Fruit fly (Drosophila melanogaster) whole organism, prepupa: ENCODE measurements around the gene Dhc62B.

Experiments
- Blimp-1 ChIP-seq: fragments of 200-800 bp; sonication (Bioruptor generic); optimal IDR thresholded peaks from 3 replicates; lab custom pipeline; 2017; ENCODE audit warnings: missing biosample characterization, missing genetic modification characterization, mild to moderate bottlenecking, moderate library complexity, missing genetic modification reagents
- CG11762 ChIP-seq: fragments of 200-800 bp; sonication (Bioruptor generic); optimal IDR thresholded peaks from 3 replicates; lab custom pipeline; 2016; ENCODE audit warnings: missing biosample characterization, missing genetic modification characterization; ENCODE audit not compliant: insufficient read depth
- CG1621 ChIP-seq: fragments of 200-800 bp; sonication (Bioruptor generic); optimal IDR thresholded peaks from 3 replicates; lab custom pipeline; 2018; ENCODE audit warnings: missing biosample characterization, mild to moderate bottlenecking, missing genetic modification characterization
- CG16779 ChIP-seq: fragments of 200-800 bp; sonication (Bioruptor generic); optimal IDR thresholded peaks from 3 replicates; lab custom pipeline; 2017; ENCODE audit warnings: missing biosample characterization, mild to moderate bottlenecking, missing genetic modification characterization
- CG3032 ChIP-seq: fragments of 200-800 bp; optimal IDR thresholded peaks from 2 replicates; lab custom pipeline; 2019; ENCODE audit warnings: missing biosample characterization, mild to moderate bottlenecking, missing genetic modification characterization, moderate library complexity
- CG32006 ChIP-seq: fragments of 200-800 bp; sonication (Bioruptor generic); optimal IDR thresholded peaks from 3 replicates; lab custom pipeline; 2017; ENCODE audit warnings: missing biosample characterization, mild to moderate bottlenecking, missing genetic modification characterization
- CG3919 ChIP-seq: fragments of 200-800 bp; sonication (Bioruptor generic); optimal IDR thresholded peaks from 3 replicates; lab custom pipeline; 2016; ENCODE audit warnings: missing biosample characterization, missing genetic modification characterization
- CG4318 ChIP-seq: fragments of 200-800 bp; sonication (Bioruptor generic); optimal IDR thresholded peaks from 3 replicates; lab custom pipeline; 2017; ENCODE audit warnings: missing biosample characterization, mild to moderate bottlenecking, missing genetic modification characterization
- CG6163 ChIP-seq: fragments of 200-800 bp; sonication (Bioruptor generic); IDR thresholded peaks from 3 replicates; pipeline ENCODE4 v1.3.6; 2022; ENCODE audit warnings: missing biosample characterization, missing genetic modification characterization
- CG6792 ChIP-seq: fragments of 200-800 bp; sonication (Bioruptor generic); optimal IDR thresholded peaks from 3 replicates; lab custom pipeline; 2016; ENCODE audit warnings: missing biosample characterization, missing genetic modification characterization
- CG6808 ChIP-seq: fragments of 200-800 bp; sonication (Bioruptor generic); optimal IDR thresholded peaks from 3 replicates; lab custom pipeline; 2017; ENCODE audit warnings: missing biosample characterization, missing genetic modification characterization, mild to moderate bottlenecking, moderate library complexity, missing genetic modification reagents
- CG6854 ChIP-seq: fragments of 200-800 bp; sonication (Bioruptor generic); optimal IDR thresholded peaks from 2 replicates; lab custom pipeline; 2017; ENCODE audit warnings: missing biosample characterization, mild to moderate bottlenecking, missing genetic modification characterization
- CG7368 ChIP-seq: fragments of 200-800 bp; sonication (Bioruptor generic); optimal IDR thresholded peaks from 3 replicates; lab custom pipeline; 2016; ENCODE audit warnings: missing biosample characterization, missing genetic modification characterization
- CG8119 ChIP-seq: fragments of 200-800 bp; sonication (Bioruptor generic); IDR thresholded peaks from 3 replicates; pipeline ENCODE4 v1.3.6; 2022; ENCODE audit warnings: missing biosample characterization, missing genetic modification characterization
- CG8632 ChIP-seq: fragments of 200-800 bp; sonication (Bioruptor generic); optimal IDR thresholded peaks from 3 replicates; lab custom pipeline; 2016; ENCODE audit warnings: missing biosample characterization, missing genetic modification characterization
- CG9139 ChIP-seq: fragments of 200-800 bp; sonication (Bioruptor generic); optimal IDR thresholded peaks from 3 replicates; lab custom pipeline; 2017; ENCODE audit warnings: missing biosample characterization, mild to moderate bottlenecking, missing genetic modification characterization
- Eip75B ChIP-seq: fragments of 200-800 bp; sonication (Bioruptor generic); optimal IDR thresholded peaks from 3 replicates; lab custom pipeline; 2016; ENCODE audit warnings: missing biosample characterization, missing genetic modification characterization
- Eip78C ChIP-seq: fragments of 200-800 bp; sonication (Bioruptor generic); peaks from one replicate; lab custom pipeline; 2016; ENCODE audit warnings: missing biosample characterization, missing genetic modification characterization
- Ets21C ChIP-seq: fragments of 200-800 bp; sonication (Bioruptor generic); optimal IDR thresholded peaks from 3 replicates; lab custom pipeline; 2016; ENCODE audit warnings: missing biosample characterization, missing genetic modification characterization
- Ets96B ChIP-seq: fragments of 200-800 bp; optimal IDR thresholded peaks from 2 replicates; lab custom pipeline; 2019; ENCODE audit warnings: missing biosample characterization, mild to moderate bottlenecking, missing genetic modification characterization, moderate library complexity
- Gug ChIP-seq: fragments of 200-800 bp; sonication (Bioruptor generic); IDR thresholded peaks from 2 replicates; pipeline ENCODE4 v1.3.6; 2022; ENCODE audit warnings: missing biosample characterization, missing genetic modification characterization
- Hr38 ChIP-seq: sonication (Bioruptor generic); optimal IDR thresholded peaks from 2 replicates; lab custom pipeline; 2016; ENCODE audit warnings: missing biosample characterization, missing genetic modification characterization
- Hr39 ChIP-seq: fragments of 200-800 bp; sonication (Bioruptor generic); optimal IDR thresholded peaks from 2 replicates; lab custom pipeline; 2016; ENCODE audit warnings: missing biosample characterization, missing genetic modification characterization
- Hr4 ChIP-seq: fragments of 200-800 bp; sonication (Bioruptor generic); optimal IDR thresholded peaks from 3 replicates; lab custom pipeline; 2016; ENCODE audit warnings: missing biosample characterization, missing genetic modification characterization
- Met ChIP-seq: fragments of 200-800 bp; sonication (Bioruptor generic); optimal IDR thresholded peaks from 3 replicates; lab custom pipeline; 2016; ENCODE audit warnings: missing biosample characterization, missing genetic modification characterization
- Smox ChIP-seq: fragments of 200-800 bp; sonication (Bioruptor generic); optimal IDR thresholded peaks from 3 replicates; lab custom pipeline; 2016; ENCODE audit warnings: missing biosample characterization, missing genetic modification characterization
- Sox102F ChIP-seq: fragments of 200-800 bp; sonication (Bioruptor generic); optimal IDR thresholded peaks from 2 replicates; lab custom pipeline; 2016; ENCODE audit warnings: missing biosample characterization, mild to moderate bottlenecking, missing genetic modification characterization
- Sox14 ChIP-seq: fragments of 200-800 bp; sonication (Bioruptor generic); optimal IDR thresholded peaks from 3 replicates; lab custom pipeline; 2016; ENCODE audit warnings: missing biosample characterization, missing genetic modification characterization
- Sox15 ChIP-seq: fragments of 200-800 bp; sonication (Bioruptor generic); optimal IDR thresholded peaks from 3 replicates; lab custom pipeline; 2016; ENCODE audit warnings: missing biosample characterization, missing genetic modification characterization
- acj6 ChIP-seq: fragments of 200-800 bp; sonication (Bioruptor generic); optimal IDR thresholded peaks from 3 replicates; lab custom pipeline; 2016; ENCODE audit warnings: missing biosample characterization, missing genetic modification characterization
- dsx ChIP-seq: fragments of 200-800 bp; optimal IDR thresholded peaks from 3 replicates; lab custom pipeline; 2019; ENCODE audit warnings: missing biosample characterization, mild to moderate bottlenecking, missing genetic modification characterization, moderate library complexity; ENCODE audit not compliant: poor library complexity, severe bottlenecking
- eg ChIP-seq: fragments of 200-800 bp; sonication (Bioruptor generic); IDR thresholded peaks from 3 replicates; pipeline ENCODE4 v1.3.6; 2022; ENCODE audit warnings: missing biosample characterization, missing genetic modification characterization
- esn ChIP-seq: fragments of 200-800 bp; sonication (Bioruptor generic); optimal IDR thresholded peaks from 2 replicates; lab custom pipeline; 2016; ENCODE audit warnings: missing biosample characterization, mild to moderate bottlenecking, missing genetic modification characterization, moderate library complexity
- fd85E ChIP-seq: fragments of 200-800 bp; sonication (Bioruptor generic); optimal IDR thresholded peaks from 3 replicates; lab custom pipeline; 2016; ENCODE audit warnings: missing biosample characterization, missing genetic modification characterization
- fkh ChIP-seq: fragments of 200-800 bp; sonication (Bioruptor generic); optimal IDR thresholded peaks from 3 replicates; lab custom pipeline; 2017; ENCODE audit warnings: missing biosample characterization, mild to moderate bottlenecking, missing genetic modification characterization, moderate library complexity
- lz ChIP-seq: fragments of 200-800 bp; sonication (Bioruptor generic); optimal IDR thresholded peaks from 3 replicates; lab custom pipeline; 2016; ENCODE audit warnings: missing biosample characterization, missing genetic modification characterization
- net ChIP-seq: fragments of 200-800 bp; sonication (Bioruptor generic); optimal IDR thresholded peaks from 3 replicates; lab custom pipeline; 2016; ENCODE audit warnings: missing biosample characterization, missing genetic modification characterization
- pdm3 ChIP-seq: fragments of 200-800 bp; sonication (Bioruptor generic); optimal IDR thresholded peaks from 3 replicates; lab custom pipeline; 2016; ENCODE audit warnings: missing biosample characterization, missing genetic modification characterization
- spab ChIP-seq: fragments of 200-800 bp; sonication (Bioruptor generic); optimal IDR thresholded peaks from 2 replicates; lab custom pipeline; 2017; ENCODE audit warnings: missing biosample characterization, mild to moderate bottlenecking, missing genetic modification characterization, missing genetic modification reagents
- ss ChIP-seq, 2 experiments: fragments of 200-800 bp; sonication (Bioruptor generic); optimal IDR thresholded peaks; 2 replicates in 1 of 2; 3 replicates in 1 of 2; lab custom pipeline; 2017 to 2018; ENCODE audit warnings: mild to moderate bottlenecking in 2 of 2, missing biosample characterization in 2 of 2, missing genetic modification characterization in 2 of 2, moderate library complexity in 1 of 2
- svp ChIP-seq: fragments of 200-800 bp; sonication (Bioruptor generic); peaks from one replicate; lab custom pipeline; 2016; ENCODE audit warnings: missing biosample characterization, missing genetic modification characterization
- topi ChIP-seq: fragments of 200-800 bp; sonication (Bioruptor generic); optimal IDR thresholded peaks from 3 replicates; lab custom pipeline; 2016; ENCODE audit warnings: missing biosample characterization, missing genetic modification characterization
- vri ChIP-seq: fragments of 200-800 bp; sonication (Bioruptor generic); optimal IDR thresholded peaks from 3 replicates; lab custom pipeline; 2016; ENCODE audit warnings: missing biosample characterization, mild to moderate bottlenecking, missing genetic modification characterization

The Dhc62B gene

DNA sequence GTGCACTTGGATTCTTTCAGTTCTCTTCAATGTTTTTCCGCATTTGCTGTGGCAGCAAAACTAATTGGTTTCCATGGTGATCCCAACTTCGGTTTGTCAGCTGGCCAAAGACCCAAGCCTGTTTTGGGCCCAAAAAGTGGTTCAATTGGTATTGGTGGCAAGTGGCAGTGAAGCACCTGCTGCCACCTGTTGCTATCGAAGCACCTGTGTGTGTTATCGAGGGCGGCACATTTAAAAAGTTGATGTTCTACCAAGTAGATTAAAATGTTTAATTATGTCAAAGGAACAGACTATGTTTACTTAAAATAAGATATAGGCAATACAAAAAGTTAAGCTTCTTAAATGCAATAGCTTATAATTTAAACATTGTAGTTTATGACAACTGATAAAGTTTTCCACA is 36.0 kb downstream of the Dhc62B start, which contains the start of gene Oseg4:
TSS of gene Oseg4 (minus strand) at position 165 of the 400 bp plus-strand sequence.
- TF ChIP-seq acj6 (GFP tag; lab: Kevin White, UChicago) (no peak), CG7368 (GFP tag; lab: Kevin White, UChicago) (no peak), eg (GFP tag; lab: Robert Waterston, UW) (no peak), Hr39 (GFP tag; lab: Kevin White, UChicago) (no peak), esn (no peak), CG3919 (GFP tag; lab: Kevin White, UChicago) (no peak), Smox (GFP tag; lab: Kevin White, UChicago) (no peak), CG11762 (no peak), Hr38 (GFP tag; lab: Kevin White, UChicago) (no peak), Ets21C (GFP tag; lab: Kevin White, UChicago) (no peak), CG6792 (GFP tag; lab: Kevin White, UChicago) (no peak)
- TF ChIP-seq, all 60 proteins: peak for 0

DNA sequence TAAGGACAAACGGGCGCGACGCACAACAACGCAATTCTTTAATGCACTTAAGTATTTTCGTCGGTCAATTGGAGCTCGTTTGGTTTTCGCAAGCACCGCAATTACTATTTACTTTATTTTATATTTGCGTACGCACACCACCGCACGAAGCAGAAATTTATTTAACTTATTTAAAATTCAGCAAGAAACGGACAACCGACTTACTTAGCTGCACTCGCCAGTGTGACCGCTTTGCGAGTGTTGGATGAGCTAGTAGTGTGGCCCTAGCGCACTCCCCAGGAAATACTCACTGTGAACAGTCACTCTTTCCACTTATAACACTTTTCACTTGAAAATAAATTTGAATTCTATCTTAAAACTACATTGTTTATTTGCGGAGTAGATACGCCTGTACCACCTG is 40.7 kb downstream of the Dhc62B start, which contains the start of gene drpr:
TSS of gene drpr (minus strand) at position 235 of the 400 bp plus-strand sequence.
- TF ChIP-seq Sox14 (GFP tag; lab: Kevin White, UChicago) (peak; percentile 50), Eip78C (GFP tag; lab: Kevin White, UChicago) (peak; percentile 78), CG4318 (GFP tag; lab: Kevin White, UChicago) (no peak), Sox15 (no peak), lz (peak; percentile 31), CG3032 (tag; lab: Kevin White, UChicago) (peak; percentile 15), CG16779 (peak; percentile 1), esn (peak; percentile 39), Gug (GFP tag; lab: Robert Waterston, UW) (no peak), vri (GFP tag; lab: Kevin White, UChicago) (peak; percentile 24), topi (GFP tag; lab: Kevin White, UChicago) (peak; percentile 47), spab (GFP tag; lab: Kevin White, UChicago) (no peak), CG8632 (GFP tag; lab: Kevin White, UChicago) (no peak), Ets96B (tag; lab: Kevin White, UChicago) (peak; percentile 16), CG7368 (GFP tag; lab: Kevin White, UChicago) (no peak), Eip75B (peak; percentile 36), dsx (GFP tag; lab: Kevin White, UChicago) (peak; percentile 37), Met (GFP tag; lab: Kevin White, UChicago) (peak; percentile 24), ss (GFP tag; optimal IDR thresholded peaks at IDR 0.05; lab: Kevin White, UChicago) (peak in 1 of 2 experiments; percentile 15), CG1621 (peak; percentile 20), svp (GFP tag; lab: Kevin White, UChicago) (peak; percentile 72), CG6163 (GFP tag; lab: Robert Waterston, UW) (peak; percentile 57; the same call in 2 of the 3 replicates), fd85E (GFP tag; lab: Kevin White, UChicago) (no peak), CG3919 (GFP tag; lab: Kevin White, UChicago) (peak; percentile 16), acj6 (GFP tag; lab: Kevin White, UChicago) (no peak), CG6808 (GFP tag; lab: Kevin White, UChicago) (no peak), Blimp-1 (GFP tag; lab: Kevin White, UChicago) (no peak), pdm3 (GFP tag; lab: Kevin White, UChicago) (no peak), Sox102F (peak; percentile 58), CG8119 (GFP tag; lab: Robert Waterston, UW) (peak; percentile 29; the same call in 2 of the 3 replicates), Hr4 (GFP tag; lab: Kevin White, UChicago) (no peak), eg (GFP tag; lab: Robert Waterston, UW) (peak; percentile 39; the same call in 1 of the 3 replicates), CG6854 (peak; percentile 47), net (GFP tag; lab: Kevin White, UChicago) (peak; percentile 22), CG32006 (no peak), fkh (GFP tag; lab: Kevin White, UChicago) (peak; percentile 62), CG9139 (GFP tag; lab: Kevin White, UChicago) (peak; percentile 30)
